Fruit fly (Drosophila melanogaster): ENCODE measurements around the gene CG34302.
A peak's percentile ranks its signal among the peaks of the same experiment; 100 is the strongest.

CG34302 gene

dm6 chr3R:9783240-9783917 lies 40.2 kb downstream of the CG34302 start (continued):
- TF ChIP-seq otp (GFP tag; IDR thresholded peaks at IDR 0.05) = no peak
- no peak for TF ChIP-seq lilli (GFP tag; optimal IDR thresholded peaks at IDR 0.05)
- no peak for TF ChIP-seq CG13624 (GFP tag; optimal IDR thresholded peaks at IDR 0.05)
- TF ChIP-seq CG15269 (tag; optimal IDR thresholded peaks at IDR 0.05) = no peak
- TF ChIP-seq BEAF-32 (GFP tag; optimal IDR thresholded peaks at IDR 0.05) = no peak
- TF ChIP-seq CG5245 (GFP tag; optimal IDR thresholded peaks at IDR 0.05) = no peak
- TF ChIP-seq CG11696 (GFP tag; IDR thresholded peaks at IDR 0.05) = peak; percentile 79
- no peak for TF ChIP-seq CG17385 (GFP tag; optimal IDR thresholded peaks at IDR 0.05)
- TF ChIP-seq yki (optimal IDR thresholded peaks at IDR 0.05) = no peak
- no peak for TF ChIP-seq CG7271 (tag; optimal IDR thresholded peaks at IDR 0.05)
- peak; percentile 41; the same call in 1 of the 3 replicates for TF ChIP-seq row (GFP tag; IDR thresholded peaks at IDR 0.05)
- no peak for TF ChIP-seq CG31388 (GFP tag; optimal IDR thresholded peaks at IDR 0.05)
- no peak for TF ChIP-seq ranshi (GFP tag; IDR thresholded peaks at IDR 0.05)
- no peak for TF ChIP-seq CG11504 (tag; optimal IDR thresholded peaks at IDR 0.05)
- peak; percentile 14 for TF ChIP-seq tap (tag; optimal IDR thresholded peaks at IDR 0.05)
- TF ChIP-seq CG12391 (tag; optimal IDR thresholded peaks at IDR 0.05) = peak; percentile 16
- no peak for TF ChIP-seq toy (GFP tag; IDR thresholded peaks at IDR 0.05)
- no peak for TF ChIP-seq gro (GFP tag; optimal IDR thresholded peaks at IDR 0.05)
- TF ChIP-seq ftz-f1 (GFP tag; optimal IDR thresholded peaks at IDR 0.05) = no peak
- TF ChIP-seq CG6854 (GFP tag; optimal IDR thresholded peaks at IDR 0.05) = no peak
- TF ChIP-seq CG34376 (GFP tag; optimal IDR thresholded peaks at IDR 0.05) = no peak
- peak; percentile 29 for TF ChIP-seq ATbp (GFP tag; optimal IDR thresholded peaks at IDR 0.05)
- no peak for TF ChIP-seq HmgZ (tag; optimal IDR thresholded peaks at IDR 0.05)
- no peak for TF ChIP-seq hkb (optimal IDR thresholded peaks at IDR 0.05)
- TF ChIP-seq hkb (GFP tag; IDR thresholded peaks at IDR 0.05) = no peak
- no peak for TF ChIP-seq ap (GFP tag; IDR thresholded peaks at IDR 0.05)
- TF ChIP-seq gcm2 (GFP tag; optimal IDR thresholded peaks at IDR 0.05) = no peak
- no peak for TF ChIP-seq CG17612 (GFP tag; IDR thresholded peaks at IDR 0.05)
- no peak for TF ChIP-seq CG9215 (GFP tag; IDR thresholded peaks at IDR 0.05)
- TF ChIP-seq CG8089 (GFP tag; optimal IDR thresholded peaks at IDR 0.05) = no peak
- TF ChIP-seq Nf-YA (GFP tag; IDR thresholded peaks at IDR 0.05) = no peak
- TF ChIP-seq br (optimal IDR thresholded peaks at IDR 0.05) = no peak
- TF ChIP-seq Gsc (GFP tag; IDR thresholded peaks at IDR 0.05) = no peak
- no peak for TF ChIP-seq repo (GFP tag; optimal IDR thresholded peaks at IDR 0.05)
- TF ChIP-seq CG16863 (GFP tag; optimal IDR thresholded peaks at IDR 0.05) = no peak
- no peak for TF ChIP-seq slp2 (GFP tag; optimal IDR thresholded peaks at IDR 0.05)
- no peak for TF ChIP-seq danr (GFP tag; IDR thresholded peaks at IDR 0.05)
- TF ChIP-seq dmrt11E (tag; optimal IDR thresholded peaks at IDR 0.05) = peak; percentile 2
- TF ChIP-seq Nf-YC (tag; optimal IDR thresholded peaks at IDR 0.05) = no peak
- TF ChIP-seq Pdp1 (GFP tag; optimal IDR thresholded peaks at IDR 0.05) = peak in 1 of 2 experiments; percentile 95
- TF ChIP-seq H15 (GFP tag; IDR thresholded peaks at IDR 0.05) = no peak
- TF ChIP-seq Hr51 (GFP tag; optimal IDR thresholded peaks at IDR 0.05) = peak in 1 of 2 experiments; percentile 36
- no peak for TF ChIP-seq CG11398 (GFP tag; optimal IDR thresholded peaks at IDR 0.05)
- no peak for TF ChIP-seq jigr1 (GFP tag; IDR thresholded peaks at IDR 0.05)
- TF ChIP-seq Blimp-1 (GFP tag; optimal IDR thresholded peaks at IDR 0.05) = no peak
- peak; percentile 45 for TF ChIP-seq CG7556 (GFP tag; optimal IDR thresholded peaks at IDR 0.05)
- TF ChIP-seq bbx (GFP tag; IDR thresholded peaks at IDR 0.05; ENCODE audit: partially characterized antibody) = no peak
- TF ChIP-seq zen (tag; optimal IDR thresholded peaks at IDR 0.05) = no peak
- no peak for TF ChIP-seq tin (GFP tag; optimal IDR thresholded peaks at IDR 0.05)
- no peak for TF ChIP-seq CG8924 (tag; optimal IDR thresholded peaks at IDR 0.05)
- TF ChIP-seq Xbp1 (GFP tag; optimal IDR thresholded peaks at IDR 0.05) = peak; percentile 6
- TF ChIP-seq peb (GFP tag; IDR thresholded peaks at IDR 0.05) = no peak

Measured in whole organism, embryonic.